Worm (Caenorhabditis elegans) whole organism, mixed stage, embryonic: Measurements from ENCODE around the gene srd-3.

Experiments
- bed-3 ChIP-seq: fragments of 200-800 bp; sonication (Bioruptor generic); optimal IDR thresholded peaks from 3 replicates; lab custom pipeline; 2018; ENCODE audit warnings: mild to moderate bottlenecking, missing genetic modification characterization, moderate library complexity, missing compliant biosample characterization
- blmp-1 ChIP-seq: fragments of 150-350 bp; optimal IDR thresholded peaks from 2 replicates; lab custom pipeline; 2014; ENCODE audit warnings: missing biosample characterization, missing genetic modification characterization
- ceh-39 ChIP-seq: fragments of 150-350 bp; optimal IDR thresholded peaks from 2 replicates; lab custom pipeline; 2014; ENCODE audit warnings: missing biosample characterization, missing genetic modification characterization
- ceh-43 ChIP-seq: fragments of 200-800 bp; sonication (Bioruptor generic); optimal IDR thresholded peaks from 2 replicates; lab custom pipeline; 2018; ENCODE audit warnings: mild to moderate bottlenecking, missing genetic modification characterization, moderate library complexity, missing compliant biosample characterization
- ceh-83 ChIP-seq: fragments of 200-800 bp; sonication (Bioruptor generic); optimal IDR thresholded peaks from 2 replicates; lab custom pipeline; 2018; ENCODE audit warnings: mild to moderate bottlenecking, missing genetic modification characterization, missing compliant biosample characterization
- ces-1 ChIP-seq: fragments of 150-350 bp; optimal IDR thresholded peaks from 2 replicates; lab custom pipeline; 2014; ENCODE audit warnings: missing biosample characterization, missing genetic modification reagents, missing genetic modification characterization
- elt-1 ChIP-seq: sonication (generic microtip); optimal IDR thresholded peaks from 2 replicates; lab custom pipeline; 2017; ENCODE audit warnings: missing genetic modification characterization, mild to moderate bottlenecking, missing compliant biosample characterization, antibody characterized with exemption, moderate library complexity, borderline replicate concordance; ENCODE audit not compliant: insufficient read depth
- elt-3 ChIP-seq: fragments of 150-350 bp; optimal IDR thresholded peaks from 2 replicates; lab custom pipeline; 2014; ENCODE audit warnings: missing biosample characterization, missing genetic modification characterization
- flh-1 ChIP-seq: fragments of 200-800 bp; sonication (Bioruptor generic); optimal IDR thresholded peaks from 2 replicates; lab custom pipeline; 2018; ENCODE audit warnings: mild to moderate bottlenecking, missing genetic modification characterization, moderate library complexity, missing compliant biosample characterization
- ham-2 ChIP-seq: fragments of 200-800 bp; sonication (Bioruptor generic); optimal IDR thresholded peaks from 2 replicates; lab custom pipeline; 2018; ENCODE audit warnings: mild to moderate bottlenecking, missing genetic modification characterization, missing compliant biosample characterization
- hlh-1 ChIP-seq: fragments of 150-350 bp; optimal IDR thresholded peaks from 2 replicates; lab custom pipeline; 2014; ENCODE audit warnings: missing biosample characterization, missing genetic modification reagents, missing genetic modification characterization
- lin-13 ChIP-seq: fragments of 150-350 bp; optimal IDR thresholded peaks from 2 replicates; lab custom pipeline; 2014; ENCODE audit warnings: missing biosample characterization, missing genetic modification characterization
- lin-32 ChIP-seq: fragments of 200-800 bp; sonication (Bioruptor generic); optimal IDR thresholded peaks from 2 replicates; lab custom pipeline; 2018; ENCODE audit warnings: mild to moderate bottlenecking, missing genetic modification characterization, missing compliant biosample characterization
- lsy-2 ChIP-seq: fragments of 150-350 bp; optimal IDR thresholded peaks from 2 replicates; lab custom pipeline; 2014; ENCODE audit warnings: missing biosample characterization, missing genetic modification characterization
- mep-1 ChIP-seq: fragments of 150-350 bp; optimal IDR thresholded peaks from 2 replicates; lab custom pipeline; 2017; ENCODE audit warnings: missing biosample characterization, missing genetic modification reagents, missing genetic modification characterization, inconsistent platforms
- nhr-12 ChIP-seq: fragments of 150-350 bp; optimal IDR thresholded peaks from 2 replicates; lab custom pipeline; 2014; ENCODE audit warnings: missing biosample characterization, missing genetic modification characterization
- nhr-237 ChIP-seq: fragments of 150-350 bp; optimal IDR thresholded peaks from 2 replicates; lab custom pipeline; 2014; ENCODE audit warnings: missing biosample characterization, missing genetic modification characterization
- pha-4 ChIP-seq: fragments of 150-350 bp; optimal IDR thresholded peaks from 2 replicates; lab custom pipeline; 2018; ENCODE audit warnings: missing biosample characterization, missing genetic modification reagents, missing genetic modification characterization
- sem-2 ChIP-seq: fragments of 200-800 bp; sonication (Bioruptor generic); optimal IDR thresholded peaks from 2 replicates; lab custom pipeline; 2018; ENCODE audit warnings: mild to moderate bottlenecking, missing genetic modification characterization, missing compliant biosample characterization
- sptf-1 ChIP-seq: sonication (generic microtip); optimal IDR thresholded peaks from 2 replicates; lab custom pipeline; 2017; ENCODE audit warnings: mild to moderate bottlenecking, missing genetic modification characterization, moderate library complexity, missing compliant biosample characterization
- unc-120 ChIP-seq: sonication (generic microtip); optimal IDR thresholded peaks from 2 replicates; lab custom pipeline; 2017; ENCODE audit warnings: missing genetic modification characterization, missing compliant biosample characterization; ENCODE audit not compliant: poor library complexity, severe bottlenecking
- unc-62 ChIP-seq: fragments of 150-350 bp; optimal IDR thresholded peaks from 2 replicates; lab custom pipeline; 2014; ENCODE audit warnings: missing biosample characterization, missing genetic modification reagents, missing genetic modification characterization
- zip-8 ChIP-seq: fragments of 150-350 bp; optimal IDR thresholded peaks from 2 replicates; lab custom pipeline; 2014; ENCODE audit warnings: missing biosample characterization, missing genetic modification characterization
- ztf-11 ChIP-seq: fragments of 150-350 bp; optimal IDR thresholded peaks from 2 replicates; lab custom pipeline; 2014; ENCODE audit warnings: missing biosample characterization, missing genetic modification characterization

srd-3 gene

DNA sequence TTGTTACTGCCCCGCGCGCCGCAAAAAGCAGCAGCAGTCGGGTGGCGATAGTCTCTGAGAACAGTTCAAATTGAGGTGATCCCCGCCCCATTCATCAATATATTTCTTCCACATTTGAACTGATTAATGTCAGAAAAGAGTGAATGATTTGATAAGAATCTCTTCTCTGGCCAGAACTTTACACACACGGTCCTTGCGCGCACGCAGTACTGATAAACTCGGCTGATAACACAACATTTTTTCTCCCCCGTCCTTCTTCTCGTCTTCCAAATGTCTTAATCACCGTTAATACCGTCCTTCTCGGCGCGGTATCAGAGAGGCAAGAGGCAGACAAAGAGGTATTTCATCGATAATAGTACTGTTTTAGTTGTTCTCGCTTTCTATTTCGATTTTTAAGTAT lies 33.4 kb upstream of the srd-3 start, which contains the start of gene etr-1:
Gene etr-1, plus strand, starts transcription at position 193 of the 400 bp plus-strand sequence.
- TF ChIP-seq lin-13 (tag; lab: Kevin White, UChicago) (no peak), elt-1 (tag; lab: Kevin White, UChicago) (peak; percentile 2)
- TF ChIP-seq, all 35 proteins: peak for 1

DNA sequence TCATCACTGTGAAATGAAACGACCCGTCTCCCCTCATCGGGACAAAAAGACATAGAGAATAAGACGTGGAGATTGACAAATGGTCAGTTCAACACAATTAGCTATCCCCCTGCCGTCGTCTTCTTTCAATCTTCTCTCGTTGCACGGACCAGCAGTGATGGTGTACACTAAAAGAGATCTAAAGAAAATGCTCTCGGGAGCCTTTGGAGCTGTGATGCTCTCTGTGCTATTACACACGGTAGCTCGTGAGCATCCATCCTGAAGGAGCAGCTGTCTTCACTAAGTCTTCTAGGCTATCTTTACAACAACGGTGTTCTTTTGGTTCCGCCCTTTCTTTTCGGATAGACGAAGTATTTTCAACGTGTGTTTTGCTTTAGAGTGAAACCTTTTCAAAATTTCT lies 32.4 kb upstream of the srd-3 start:
- TF ChIP-seq elt-3 (tag; lab: Kevin White, UChicago) (no peak), nhr-12 (no peak), ces-1 (GFP tag; lab: Kevin White, UChicago) (peak; percentile 29), unc-120 (tag; lab: Kevin White, UChicago) (peak; percentile 80), elt-1 (tag; lab: Kevin White, UChicago) (no peak), ceh-39 (tag; lab: Kevin White, UChicago) (no peak), hlh-1 (tag; lab: Kevin White, UChicago) (peak; percentile 99), unc-62 (GFP tag; lab: Kevin White, UChicago) (peak; percentile 74), flh-1 (GFP tag; lab: Kevin White, UChicago) (no peak), ceh-43 (GFP tag; lab: Kevin White, UChicago) (no peak)
- TF ChIP-seq, all 35 proteins: peak for 4

DNA sequence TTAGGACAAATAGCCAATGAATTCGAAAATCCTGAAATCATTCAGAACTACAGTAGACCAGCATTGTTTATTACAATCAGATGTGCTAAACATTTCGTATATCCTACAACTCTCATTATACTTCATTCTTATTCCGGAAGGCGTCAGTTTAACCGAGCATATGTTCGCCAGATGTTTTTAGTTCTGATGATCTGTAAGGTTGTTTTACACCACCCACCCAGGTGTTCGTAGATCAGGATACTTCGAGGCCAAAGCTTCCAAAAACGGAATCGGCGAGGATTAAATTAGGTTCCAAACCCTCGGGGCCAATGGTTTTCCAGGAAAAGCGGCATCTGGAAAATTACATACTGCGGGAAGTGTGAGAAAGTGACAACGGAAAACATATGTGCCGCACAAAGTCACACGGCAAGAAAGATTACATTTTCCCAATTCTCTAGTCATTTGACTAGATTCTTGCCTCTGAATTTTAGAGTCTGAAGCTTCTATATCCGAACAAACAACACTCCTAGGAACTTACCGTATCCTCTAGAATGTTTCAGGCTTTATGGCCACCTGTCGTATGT lies 31.8 kb upstream of the srd-3 start:
- TF ChIP-seq nhr-12 (no peak), lin-32 (GFP tag; lab: Kevin White, UChicago) (peak; percentile 52), hlh-1 (tag; lab: Kevin White, UChicago) (peak; percentile 64), flh-1 (GFP tag; lab: Kevin White, UChicago) (no peak), lin-13 (tag; lab: Kevin White, UChicago) (no peak)

DNA sequence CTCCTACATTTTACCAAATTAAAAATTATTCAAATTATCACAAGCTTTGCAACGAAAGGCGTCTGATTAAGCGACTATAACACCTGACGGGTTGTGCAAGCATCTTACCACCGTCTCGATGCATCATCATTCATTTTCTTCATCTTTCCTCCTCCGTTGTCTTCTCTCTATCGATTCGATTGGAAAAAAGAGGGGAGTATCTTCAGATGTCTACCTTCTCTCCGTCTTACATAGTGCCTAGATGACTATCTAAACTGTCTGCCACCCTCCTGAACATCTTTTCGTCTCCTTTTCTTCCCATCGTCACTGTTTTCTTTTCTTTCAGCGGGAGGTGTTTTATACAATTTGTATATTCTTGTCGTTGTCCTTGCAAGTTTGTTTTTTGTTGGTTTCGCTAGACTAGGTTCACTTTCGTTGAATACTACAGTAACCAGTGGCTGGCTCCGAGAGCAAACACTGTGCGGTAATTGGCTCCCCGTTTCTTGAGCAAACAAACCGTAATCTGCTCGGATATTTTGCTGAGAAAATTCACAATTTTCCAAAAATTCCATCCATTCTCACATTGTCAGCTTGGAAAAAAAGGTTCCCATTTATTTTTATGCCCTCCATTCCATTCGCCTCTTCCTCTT lies 30.6 kb upstream of the srd-3 start:
- TF ChIP-seq nhr-12 (no peak), nhr-237 (no peak), unc-120 (tag; lab: Kevin White, UChicago) (peak; percentile 10), hlh-1 (tag; lab: Kevin White, UChicago) (peak; percentile 68), lin-32 (GFP tag; lab: Kevin White, UChicago) (no peak), ceh-39 (tag; lab: Kevin White, UChicago) (peak; percentile 89), bed-3 (no peak), lsy-2 (tag; lab: Kevin White, UChicago) (peak; percentile 54), unc-62 (GFP tag; lab: Kevin White, UChicago) (peak; percentile 51), pha-4 (tag; lab: Kevin White, UChicago) (peak; percentile 26)

DNA sequence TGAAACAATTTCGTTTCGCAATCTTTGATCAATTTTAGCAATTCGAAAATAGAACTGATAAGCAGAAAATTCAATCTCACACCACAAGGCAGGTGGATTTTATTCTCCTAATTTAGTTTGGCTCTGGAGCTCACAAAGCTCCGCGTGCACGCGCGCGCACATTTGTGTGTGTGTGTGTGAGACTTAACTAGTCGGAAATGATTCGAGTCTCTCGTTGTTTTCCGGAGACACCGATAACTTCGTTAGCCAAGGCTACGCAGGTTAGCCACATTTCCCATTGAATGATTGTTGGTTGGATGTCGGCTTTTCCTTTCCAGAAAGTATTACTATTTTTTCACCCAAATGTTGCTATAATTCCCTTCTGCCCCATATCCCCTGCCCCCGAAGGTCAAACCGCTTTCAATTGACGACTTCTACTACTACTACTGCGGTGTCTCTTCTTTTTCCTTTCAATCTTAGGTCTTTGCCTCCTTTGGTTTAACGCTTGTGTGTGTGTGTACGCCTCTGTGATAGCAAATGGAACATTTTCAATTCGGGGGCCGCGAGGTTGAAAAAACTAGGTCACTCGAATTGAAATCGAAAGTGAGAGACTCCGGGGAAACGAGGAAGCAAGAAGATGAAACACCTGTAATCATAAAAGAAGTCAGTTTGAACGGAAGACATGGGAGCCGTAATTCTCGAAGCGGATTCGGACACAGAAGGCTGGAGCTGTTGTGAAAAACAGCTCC lies 29.3 kb upstream of the srd-3 start:
- no peak for TF ChIP-seq ceh-43 (GFP tag; lab: Kevin White, UChicago)
- peak; percentile 90 for TF ChIP-seq ces-1 (GFP tag; lab: Kevin White, UChicago)
- no peak for TF ChIP-seq flh-1 (GFP tag; lab: Kevin White, UChicago)
- peak; percentile 59 for TF ChIP-seq blmp-1 (tag; lab: Kevin White, UChicago)
- TF ChIP-seq ham-2 (GFP tag; lab: Kevin White, UChicago): peak; percentile 52

DNA sequence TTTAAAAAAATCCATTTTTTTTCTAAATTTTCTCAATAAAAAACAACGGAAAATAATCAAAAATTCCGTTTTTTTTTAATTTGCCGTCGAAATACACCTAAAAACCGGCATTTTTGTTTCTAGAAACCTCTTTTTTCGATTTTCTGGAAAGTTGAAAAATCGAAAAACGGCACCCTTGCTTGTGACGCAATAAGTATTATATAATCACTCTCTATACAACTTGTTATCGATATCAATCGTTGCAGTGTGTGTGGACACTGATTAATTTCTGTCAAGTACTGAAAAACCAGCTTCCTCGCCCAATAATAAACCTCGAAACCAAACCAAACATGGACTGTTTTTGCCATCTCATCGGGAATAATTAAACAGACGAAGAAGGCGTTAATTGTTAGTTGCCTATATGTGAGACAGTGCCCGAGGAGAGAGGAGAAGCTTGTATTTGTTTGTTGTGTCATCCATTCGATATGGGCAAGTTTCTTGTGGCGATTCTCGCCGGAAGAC lies 28.2 kb upstream of the srd-3 start:
- no peak for TF ChIP-seq ztf-11 (tag; lab: Kevin White, UChicago)
- peak; percentile 75 for TF ChIP-seq zip-8 (tag; lab: Kevin White, UChicago)

DNA sequence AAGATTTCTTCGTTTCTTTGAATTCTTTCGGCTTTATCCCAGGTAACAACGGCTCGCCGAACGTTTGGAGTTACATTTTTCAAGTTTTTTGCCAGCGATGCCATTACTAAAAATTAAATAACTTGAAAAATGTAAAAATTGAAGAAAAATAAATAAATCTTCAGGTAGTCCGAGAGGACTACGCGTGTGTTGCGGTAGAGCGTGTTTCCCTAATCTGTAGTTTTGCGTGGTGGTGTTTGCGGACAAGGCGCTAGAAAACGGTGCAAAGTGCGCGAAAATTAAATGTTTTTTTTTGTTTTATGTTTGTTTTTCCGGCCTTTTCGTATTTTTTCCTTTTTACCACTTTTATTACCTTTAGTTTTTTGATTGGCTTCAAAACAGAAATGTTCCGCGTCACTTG lies 27.1 kb upstream of the srd-3 start, which contains the start of gene mrpl-28:
Gene mrpl-28, minus strand, starts transcription at position 106 of the 400 bp plus-strand sequence.
- peak; percentile 75 for TF ChIP-seq lsy-2 (tag; lab: Kevin White, UChicago)
- peak; percentile 81 for TF ChIP-seq ces-1 (GFP tag; lab: Kevin White, UChicago)
- no peak for TF ChIP-seq sem-2 (GFP tag; lab: Kevin White, UChicago)
- no peak for TF ChIP-seq ceh-83
- peak; percentile 15 for TF ChIP-seq sptf-1 (tag; lab: Kevin White, UChicago)
- peak; percentile 86 for TF ChIP-seq pha-4 (tag; lab: Kevin White, UChicago)
- peak; percentile 84 for TF ChIP-seq nhr-237
- peak; percentile 93 for TF ChIP-seq lin-13 (tag; lab: Kevin White, UChicago)
- TF ChIP-seq ceh-39 (tag; lab: Kevin White, UChicago): peak; percentile 74
- TF ChIP-seq mep-1: peak; percentile 78
- peak; percentile 29 for TF ChIP-seq hlh-1 (tag; lab: Kevin White, UChicago)
